Worm (Caenorhabditis elegans) whole organism, late embryonic: ENCODE results near the gene pho-11.
A peak's percentile ranks its signal among the peaks of the same experiment; 100 is the strongest.

ENCODE experiments used
- C08G9.2 ChIP-seq: sonication (generic microtip); optimal IDR thresholded peaks from 2 replicates; lab custom pipeline; 2016; ENCODE audit warnings: mild to moderate bottlenecking, missing genetic modification characterization, moderate library complexity, missing compliant biosample characterization
- C38D4.7 ChIP-seq: fragments of 200-800 bp; sonication (Bioruptor generic); optimal IDR thresholded peaks from 2 replicates; lab custom pipeline; 2018; ENCODE audit warnings: mild to moderate bottlenecking, missing genetic modification characterization, moderate library complexity, missing compliant biosample characterization
- F13H6.1 ChIP-seq: sonication (generic microtip); optimal IDR thresholded peaks from 2 replicates; lab custom pipeline; 2016; ENCODE audit warnings: missing genetic modification characterization, missing compliant biosample characterization
- K02D7.2 ChIP-seq: sonication (generic microtip); optimal IDR thresholded peaks from 2 replicates; lab custom pipeline; 2017; ENCODE audit warnings: mild to moderate bottlenecking, missing genetic modification characterization, missing compliant biosample characterization
- ama-1 ChIP-seq: fragments of 150-350 bp; optimal IDR thresholded peaks from 2 replicates; lab custom pipeline; 2014
- ceh-14 ChIP-seq: sonication (generic microtip); optimal IDR thresholded peaks from 2 replicates; lab custom pipeline; 2016; ENCODE audit warnings: missing genotype, missing genetic modification characterization, missing compliant biosample characterization
- ceh-18 ChIP-seq: sonication (generic microtip); optimal IDR thresholded peaks from 2 replicates; lab custom pipeline; 2016; ENCODE audit warnings: missing genetic modification characterization, missing compliant biosample characterization
- ceh-19 ChIP-seq: fragments of 200-800 bp; sonication (Bioruptor generic); optimal IDR thresholded peaks from 2 replicates; lab custom pipeline; 2018; ENCODE audit warnings: mild to moderate bottlenecking, missing genetic modification characterization, missing compliant biosample characterization
- ceh-2 ChIP-seq: sonication (generic microtip); optimal IDR thresholded peaks from 2 replicates; lab custom pipeline; 2016; ENCODE audit warnings: missing genotype, missing genetic modification characterization, missing compliant biosample characterization
- ceh-22 ChIP-seq: sonication (generic microtip); optimal IDR thresholded peaks from 2 replicates; lab custom pipeline; 2017; ENCODE audit warnings: missing biosample characterization, missing genetic modification characterization
- ceh-30 ChIP-seq: fragments of 150-350 bp; optimal IDR thresholded peaks from 2 replicates; lab custom pipeline; 2014; ENCODE audit warnings: missing biosample characterization, missing genetic modification characterization
- ceh-48 ChIP-seq: sonication (generic microtip); optimal IDR thresholded peaks from 2 replicates; lab custom pipeline; 2016; ENCODE audit warnings: missing genetic modification characterization, inconsistent platforms, missing compliant biosample characterization
- che-1 ChIP-seq: sonication (generic microtip); optimal IDR thresholded peaks from 2 replicates; lab custom pipeline; 2016; ENCODE audit warnings: mild to moderate bottlenecking, missing genetic modification characterization, missing compliant biosample characterization
- dve-1 ChIP-seq: sonication (generic microtip); optimal IDR thresholded peaks from 2 replicates; lab custom pipeline; 2017; ENCODE audit warnings: antibody characterized with exemption, mild to moderate bottlenecking, missing genetic modification characterization, missing compliant biosample characterization
- elt-2 ChIP-seq: sonication (generic microtip); optimal IDR thresholded peaks from 2 replicates; lab custom pipeline; 2016; ENCODE audit warnings: missing genetic modification reagents, missing genetic modification characterization, missing compliant biosample characterization
- ets-4 ChIP-seq: sonication (generic microtip); optimal IDR thresholded peaks from 2 replicates; lab custom pipeline; 2016; ENCODE audit warnings: missing genetic modification characterization, missing compliant biosample characterization
- eyg-1 ChIP-seq: sonication (generic microtip); optimal IDR thresholded peaks from 2 replicates; lab custom pipeline; 2016; ENCODE audit warnings: missing genotype, missing genetic modification characterization, missing compliant biosample characterization
- fax-1 ChIP-seq: sonication (generic microtip); optimal IDR thresholded peaks from 2 replicates; lab custom pipeline; 2016; ENCODE audit warnings: missing genotype, missing genetic modification characterization, missing compliant biosample characterization
- fkh-10 ChIP-seq: fragments of 150-350 bp; optimal IDR thresholded peaks from 2 replicates; lab custom pipeline; 2014; ENCODE audit warnings: missing biosample characterization, missing genetic modification reagents, missing genetic modification characterization
- fkh-6 ChIP-seq: sonication (generic microtip); optimal IDR thresholded peaks from 2 replicates; lab custom pipeline; 2016; ENCODE audit warnings: missing genetic modification characterization, missing compliant biosample characterization
- hlh-13 ChIP-seq: fragments of 200-800 bp; sonication (Bioruptor generic); optimal IDR thresholded peaks from 2 replicates; lab custom pipeline; 2018; ENCODE audit warnings: mild to moderate bottlenecking, missing genetic modification characterization, missing compliant biosample characterization
- hlh-15 ChIP-seq: sonication (generic microtip); optimal IDR thresholded peaks from 2 replicates; lab custom pipeline; 2016; ENCODE audit warnings: missing genetic modification characterization, missing compliant biosample characterization
- hlh-30 ChIP-seq: sonication (generic microtip); optimal IDR thresholded peaks from 2 replicates; lab custom pipeline; 2017; ENCODE audit warnings: antibody characterized with exemption, missing genetic modification characterization, missing compliant biosample characterization; ENCODE audit not compliant: insufficient read depth
- lim-6 ChIP-seq: sonication (generic microtip); optimal IDR thresholded peaks from 2 replicates; lab custom pipeline; 2016; ENCODE audit warnings: missing genetic modification characterization, missing compliant biosample characterization
- lin-11 ChIP-seq: fragments of 200-800 bp; sonication (Bioruptor generic); optimal IDR thresholded peaks from 2 replicates; lab custom pipeline; 2018; ENCODE audit warnings: mild to moderate bottlenecking, missing genetic modification characterization, missing compliant biosample characterization
- nhr-232 ChIP-seq: sonication (generic microtip); optimal IDR thresholded peaks from 2 replicates; lab custom pipeline; 2016; ENCODE audit warnings: missing genetic modification characterization, missing compliant biosample characterization
- pros-1 ChIP-seq: fragments of 150-350 bp; optimal IDR thresholded peaks from 2 replicates; lab custom pipeline; 2014; ENCODE audit warnings: missing biosample characterization, missing genetic modification reagents, missing genetic modification characterization
- ref-2 ChIP-seq: sonication (generic microtip); optimal IDR thresholded peaks from 2 replicates; lab custom pipeline; 2016; ENCODE audit warnings: missing genetic modification characterization, missing compliant biosample characterization
- rnt-1 ChIP-seq: sonication (generic microtip); optimal IDR thresholded peaks from 2 replicates; lab custom pipeline; 2016; ENCODE audit warnings: missing genetic modification characterization, missing compliant biosample characterization
- sdc-2 ChIP-seq: sonication (generic microtip); optimal IDR thresholded peaks from 2 replicates; lab custom pipeline; 2016; ENCODE audit warnings: missing genotype, missing genetic modification characterization, missing compliant biosample characterization
- sox-2 ChIP-seq: fragments of 200-800 bp; sonication (Bioruptor generic); IDR thresholded peaks from 2 replicates; pipeline ENCODE4 v1.3.6; 2022; ENCODE audit warnings: missing genetic modification reagents, missing genetic modification characterization, missing compliant biosample characterization
- sox-4 ChIP-seq: sonication (generic microtip); optimal IDR thresholded peaks from 2 replicates; lab custom pipeline; 2017; ENCODE audit warnings: mild to moderate bottlenecking, missing genetic modification characterization, inconsistent platforms, missing compliant biosample characterization
- syd-9 ChIP-seq: sonication (generic microtip); optimal IDR thresholded peaks from 2 replicates; lab custom pipeline; 2016; ENCODE audit warnings: mild to moderate bottlenecking, missing genetic modification characterization, moderate library complexity, missing compliant biosample characterization
- tbx-7 ChIP-seq: sonication (generic microtip); optimal IDR thresholded peaks from 2 replicates; lab custom pipeline; 2016; ENCODE audit warnings: missing genotype, missing genetic modification characterization, missing compliant biosample characterization
- ttx-3 ChIP-seq: sonication (generic microtip); optimal IDR thresholded peaks from 2 replicates; lab custom pipeline; 2016; ENCODE audit warnings: missing genetic modification reagents, missing genetic modification characterization, missing compliant biosample characterization
- unc-3 ChIP-seq, 2 experiments: fragments of 200-800 bp in 1 of 2; sonication (Bioruptor generic) in 1 of 2; sonication (generic microtip) in 1 of 2; conservative IDR thresholded peaks in 1 of 2; optimal IDR thresholded peaks in 1 of 2; 2 replicates each; pipeline versions ENCODE4 v1.3.6 to Lab custom; 2016 to 2022; ENCODE audit warnings: missing compliant biosample characterization in 2 of 2, missing genetic modification characterization in 2 of 2, missing genetic modification reagents in 1 of 2
- unc-42 ChIP-seq: sonication (generic microtip); optimal IDR thresholded peaks from 2 replicates; lab custom pipeline; 2016; ENCODE audit warnings: missing genotype, missing genetic modification characterization, missing compliant biosample characterization
- unc-55 ChIP-seq: sonication (generic microtip); optimal IDR thresholded peaks from 2 replicates; lab custom pipeline; 2017; ENCODE audit warnings: missing biosample characterization, missing genetic modification reagents, missing genetic modification characterization
- unc-86 ChIP-seq: sonication (generic microtip); optimal IDR thresholded peaks from 2 replicates; lab custom pipeline; 2016; ENCODE audit warnings: missing genetic modification characterization, missing compliant biosample characterization
- zip-5 ChIP-seq: sonication (generic microtip); optimal IDR thresholded peaks from 2 replicates; lab custom pipeline; 2016; ENCODE audit warnings: missing genetic modification characterization, missing compliant biosample characterization

Gene pho-11

ce11 chrII:9931012-9931411 is 637 bp upstream of the pho-11 start (continued):
- TF ChIP-seq zip-5 (tag; lab: Kevin White, UChicago) = no peak
- TF ChIP-seq unc-42 = no peak
- no peak for TF ChIP-seq unc-3 (GFP tag; conservative IDR thresholded peaks at IDR 0.05; lab: Robert Waterston, UW)
- TF ChIP-seq unc-3 (tag; optimal IDR thresholded peaks at IDR 0.05; lab: Kevin White, UChicago) = no peak
- no peak for TF ChIP-seq nhr-232 (tag; lab: Kevin White, UChicago)
- TF ChIP-seq dve-1 (tag; lab: Kevin White, UChicago) = no peak
- peak; percentile 22 for TF ChIP-seq ceh-2
- TF ChIP-seq unc-86 = no peak
- no peak for TF ChIP-seq ceh-48 (tag; lab: Kevin White, UChicago)
- TF ChIP-seq hlh-15 = no peak
- no peak for TF ChIP-seq fkh-6 (tag; lab: Kevin White, UChicago)

ce11 chrII:9933947-9934383 is 2.3 kb downstream of the pho-11 start:
- no peak for TF ChIP-seq ceh-18
- TF ChIP-seq sox-2 = no peak
- no peak for TF ChIP-seq syd-9
- TF ChIP-seq ttx-3 = no peak
- no peak for TF ChIP-seq F13H6.1 (tag; lab: Kevin White, UChicago)
- no peak for TF ChIP-seq ceh-30 (tag; lab: Kevin White, UChicago)
- no peak for TF ChIP-seq C38D4.7 (GFP tag; lab: Kevin White, UChicago)
- TF ChIP-seq che-1 = no peak
- TF ChIP-seq ama-1 (lab: Kevin White, UChicago) = no peak
- TF ChIP-seq zip-5 (tag; lab: Kevin White, UChicago) = no peak
- TF ChIP-seq C08G9.2 (tag; lab: Kevin White, UChicago) = no peak
- no peak for TF ChIP-seq rnt-1 (tag; lab: Kevin White, UChicago)
- no peak for TF ChIP-seq sdc-2
- TF ChIP-seq fax-1 = no peak
- TF ChIP-seq eyg-1 (tag; lab: Kevin White, UChicago) = no peak
- TF ChIP-seq unc-55 (GFP tag; lab: Kevin White, UChicago) = no peak
- no peak for TF ChIP-seq ceh-19 (GFP tag; lab: Kevin White, UChicago)
- no peak for TF ChIP-seq ref-2
- no peak for TF ChIP-seq ceh-22 (tag; lab: Kevin White, UChicago)

ce11 chrII:9934570-9934969 is 2.9 kb downstream of the pho-11 start:
- TF ChIP-seq hlh-15 = no peak
- TF ChIP-seq hlh-30 (tag; lab: Kevin White, UChicago) = no peak
- TF ChIP-seq fax-1 = no peak
- no peak for TF ChIP-seq hlh-13 (GFP tag; lab: Kevin White, UChicago)
- TF ChIP-seq unc-55 (GFP tag; lab: Kevin White, UChicago) = no peak
- TF ChIP-seq lin-11 (tag; lab: Kevin White, UChicago) = no peak
- no peak for TF ChIP-seq tbx-7 (tag; lab: Kevin White, UChicago)
- TF ChIP-seq ceh-14 (tag; lab: Kevin White, UChicago) = no peak
- TF ChIP-seq ets-4 (tag; lab: Kevin White, UChicago) = no peak
- TF ChIP-seq, all 69 proteins: peak for 0

- TF ChIP-seq K02D7.2 (no peak), elt-2 (peak; percentile 61)
- TF ChIP-seq, all 69 proteins: peak for 1
Measured at ce11 chrII:9935044-9935599, 3.5 kb downstream of the pho-11 start.

ce11 chrII:9935664-9936063 is 4.0 kb downstream of the pho-11 start:
- no peak for TF ChIP-seq lim-6 (tag; lab: Kevin White, UChicago)
- no peak for TF ChIP-seq sox-4 (tag; lab: Kevin White, UChicago)
- no peak for TF ChIP-seq ceh-14 (tag; lab: Kevin White, UChicago)
- TF ChIP-seq pros-1 (tag; lab: Kevin White, UChicago) = no peak
- no peak for TF ChIP-seq fkh-10 (GFP tag; lab: Kevin White, UChicago)
- no peak for TF ChIP-seq rnt-1 (tag; lab: Kevin White, UChicago)
- TF ChIP-seq, all 69 proteins: peak for 0
